Worm (Caenorhabditis elegans): ENCODE data around the gene dnsn-1.

ce11 chrII:418782-419181, 8.1 kb upstream of the dnsn-1 start, which contains the start of gene C24H12.6:
- TF ChIP-seq med-1 (GFP tag; optimal IDR thresholded peaks at IDR 0.05; ENCODE audit: insufficient read depth) (no peak), cog-1 (tag; optimal IDR thresholded peaks at IDR 0.05) (no peak), klf-2 (GFP tag; conservative IDR thresholded peaks at IDR 0.05) (no peak), ref-1 (GFP tag; conservative IDR thresholded peaks at IDR 0.05) (no peak)

All from whole organism, midembryonic.